Fruit fly (Drosophila melanogaster): ENCODE measurements around the gene dpr10.

The dpr10 gene

DNA sequence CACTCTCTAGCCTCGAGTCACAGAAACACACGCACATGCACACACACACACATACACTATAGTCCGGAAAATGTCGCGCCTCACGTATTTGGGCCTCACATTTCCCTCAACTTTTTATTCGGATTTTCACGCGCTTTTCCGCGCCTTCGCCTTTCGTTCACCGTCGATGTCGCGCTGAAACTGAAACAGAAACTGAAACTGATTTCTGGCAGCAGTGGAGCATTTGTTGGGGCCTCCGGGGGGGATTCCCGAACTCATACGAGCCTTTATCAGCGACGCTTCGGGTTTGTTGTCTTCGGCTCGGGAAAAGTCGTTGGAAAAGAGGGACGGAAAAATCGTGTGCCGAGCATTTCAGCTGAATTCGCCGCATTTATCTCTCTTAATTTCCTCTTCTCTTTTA, at the start of gene dpr10:
Gene dpr10 (minus strand): TSS at position 185 of the 400 bp plus-strand sequence.
- TF ChIP-seq psq (optimal IDR thresholded peaks at IDR 0.05) (no peak), insv (optimal IDR thresholded peaks at IDR 0.05) (no peak), Myc (optimal IDR thresholded peaks at IDR 0.05) (no peak), ttk (optimal IDR thresholded peaks at IDR 0.05) (no peak), Sin3A (optimal IDR thresholded peaks at IDR 0.05) (no peak), h (optimal IDR thresholded peaks at IDR 0.05) (no peak)

DNA sequence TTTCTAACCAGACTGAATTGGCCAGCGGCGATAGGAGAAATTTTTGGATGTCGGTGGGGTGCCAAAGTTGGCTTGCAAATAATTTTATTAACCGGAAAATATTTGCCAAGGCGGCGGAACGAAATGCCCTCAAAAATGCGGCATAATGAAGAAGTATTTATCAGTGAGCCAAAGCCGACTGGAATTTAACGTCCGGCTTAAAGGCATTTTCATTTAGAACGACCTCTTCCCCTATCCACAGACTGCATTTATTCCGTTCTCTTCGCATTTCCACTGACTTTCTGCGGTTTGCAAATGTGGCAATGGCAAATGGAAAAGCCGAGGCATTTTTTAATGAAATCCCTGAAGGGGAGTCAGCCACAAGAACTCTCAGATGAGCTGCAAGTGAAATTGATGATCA, 47.1 kb upstream of the dpr10 start:
- TF ChIP-seq ttk (optimal IDR thresholded peaks at IDR 0.05), result no peak
- TF ChIP-seq Myc (optimal IDR thresholded peaks at IDR 0.05), result no peak
- TF ChIP-seq psq (optimal IDR thresholded peaks at IDR 0.05), result no peak
- no peak for TF ChIP-seq insv (optimal IDR thresholded peaks at IDR 0.05)
- TF ChIP-seq h (optimal IDR thresholded peaks at IDR 0.05), result no peak
- TF ChIP-seq Sin3A (optimal IDR thresholded peaks at IDR 0.05), result no peak

DNA sequence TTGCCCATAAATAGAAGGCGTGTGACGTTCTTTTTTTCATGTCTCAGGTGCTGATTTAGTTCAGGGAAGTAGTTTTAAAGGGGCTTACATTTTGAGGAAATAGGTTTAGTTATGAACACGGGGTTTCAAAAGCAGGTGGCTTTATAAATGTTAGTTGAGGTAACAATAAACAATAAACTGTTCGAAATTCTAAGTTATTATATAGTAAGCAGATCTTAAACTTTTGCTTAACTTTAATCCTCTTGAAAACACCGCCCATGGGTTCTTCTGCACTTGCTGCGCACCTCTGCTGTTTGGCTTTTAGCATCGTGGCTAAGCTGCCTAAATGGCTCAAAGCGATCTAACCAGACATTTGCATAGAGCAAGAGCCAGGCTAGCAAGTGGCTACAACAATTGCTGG, 44.6 kb upstream of the dpr10 start:
- no peak for TF ChIP-seq Sin3A (optimal IDR thresholded peaks at IDR 0.05)
- no peak for TF ChIP-seq insv (optimal IDR thresholded peaks at IDR 0.05)
- TF ChIP-seq h (optimal IDR thresholded peaks at IDR 0.05), result no peak

DNA sequence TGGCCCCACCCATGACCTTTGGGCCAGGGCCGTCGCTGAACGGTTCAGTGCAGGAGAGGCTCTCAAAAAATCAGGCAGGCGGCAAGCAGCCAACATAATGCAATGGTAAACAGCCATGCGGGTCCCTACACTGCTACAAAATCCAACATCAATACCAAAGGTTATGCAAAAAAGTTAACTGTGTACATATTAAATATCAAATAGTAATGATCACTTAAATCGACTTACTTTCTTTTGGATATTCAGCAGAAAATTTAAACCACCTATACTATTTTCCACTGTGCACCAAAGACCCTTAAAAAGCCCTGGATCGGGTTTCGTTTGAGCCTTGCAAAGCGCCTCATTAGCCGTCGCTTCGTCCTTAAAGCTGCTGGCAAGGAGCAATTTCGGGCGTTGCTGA, 41.2 kb upstream of the dpr10 start:
- no peak for TF ChIP-seq ttk (optimal IDR thresholded peaks at IDR 0.05)
- no peak for TF ChIP-seq h (optimal IDR thresholded peaks at IDR 0.05)
- TF ChIP-seq psq (optimal IDR thresholded peaks at IDR 0.05), result no peak
- no peak for TF ChIP-seq Myc (optimal IDR thresholded peaks at IDR 0.05)
- no peak for TF ChIP-seq insv (optimal IDR thresholded peaks at IDR 0.05)
- no peak for TF ChIP-seq Sin3A (optimal IDR thresholded peaks at IDR 0.05)

- TF ChIP-seq ttk (optimal IDR thresholded peaks at IDR 0.05) (no peak), Myc (optimal IDR thresholded peaks at IDR 0.05) (no peak), h (optimal IDR thresholded peaks at IDR 0.05) (no peak), psq (optimal IDR thresholded peaks at IDR 0.05) (no peak)
These were observed 40.1 kb upstream of the dpr10 start for dm6 chr3L:10226055-10226454.

DNA sequence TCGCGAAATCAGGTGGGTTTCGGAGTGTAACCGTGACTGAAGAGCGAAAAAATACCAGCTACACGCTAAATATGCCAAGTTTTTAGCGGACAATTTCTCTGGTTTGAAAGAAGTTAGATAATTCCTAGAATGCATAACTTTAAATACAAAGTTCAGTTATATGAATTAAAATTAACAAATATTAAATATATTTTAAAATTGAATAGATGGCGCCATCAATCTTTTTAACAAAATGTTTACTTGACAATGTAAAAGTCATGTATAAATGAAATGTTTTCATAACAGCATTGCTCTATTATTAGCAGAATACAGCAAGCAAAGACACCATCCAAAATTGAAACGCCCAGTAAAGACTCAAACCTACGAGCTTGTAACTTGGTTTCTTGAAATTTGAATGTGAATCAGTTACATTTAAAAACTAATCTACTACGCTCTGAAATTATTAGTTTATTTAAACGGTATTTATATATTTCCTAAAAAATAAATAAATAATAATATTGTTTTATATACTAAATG, 39.4 kb upstream of the dpr10 start, which contains the start of gene scramb1:
Gene scramb1 (minus strand): TSS at position 27 of the 516 bp plus-strand sequence.
- TF ChIP-seq Myc (optimal IDR thresholded peaks at IDR 0.05) (no peak), Sin3A (optimal IDR thresholded peaks at IDR 0.05) (no peak), insv (optimal IDR thresholded peaks at IDR 0.05) (no peak), ttk (optimal IDR thresholded peaks at IDR 0.05) (no peak), psq (optimal IDR thresholded peaks at IDR 0.05) (no peak), h (optimal IDR thresholded peaks at IDR 0.05) (no peak)

dm6 chr3L:10224470-10225213, 38.7 kb upstream of the dpr10 start:
- TF ChIP-seq Myc (optimal IDR thresholded peaks at IDR 0.05) (no peak), insv (optimal IDR thresholded peaks at IDR 0.05) (no peak)

dm6 chr3L:10223397-10223796, 37.5 kb upstream of the dpr10 start:
- TF ChIP-seq ttk (optimal IDR thresholded peaks at IDR 0.05), result no peak
- no peak for TF ChIP-seq h (optimal IDR thresholded peaks at IDR 0.05)

- TF ChIP-seq h (optimal IDR thresholded peaks at IDR 0.05) (no peak), Myc (optimal IDR thresholded peaks at IDR 0.05) (no peak), ttk (optimal IDR thresholded peaks at IDR 0.05) (no peak), insv (optimal IDR thresholded peaks at IDR 0.05) (no peak), Sin3A (optimal IDR thresholded peaks at IDR 0.05) (no peak), psq (optimal IDR thresholded peaks at IDR 0.05) (no peak)
These were observed 34.2 kb upstream of the dpr10 start, which contains the start of gene CG32055 for dm6 chr3L:10220064-10220463. Gene CG32055 (minus strand): TSS chr3L:10220164.

dm6 chr3L:10215365-10215764, 29.5 kb upstream of the dpr10 start, which contains the start of gene CG8065:
Gene CG8065 (plus strand): TSS chr3L:10215665.
- TF ChIP-seq ttk (optimal IDR thresholded peaks at IDR 0.05), result no peak
- no peak for TF ChIP-seq h (optimal IDR thresholded peaks at IDR 0.05)
- TF ChIP-seq insv (optimal IDR thresholded peaks at IDR 0.05), result no peak
- no peak for TF ChIP-seq Sin3A (optimal IDR thresholded peaks at IDR 0.05)
- TF ChIP-seq Myc (optimal IDR thresholded peaks at IDR 0.05), result no peak
- no peak for TF ChIP-seq psq (optimal IDR thresholded peaks at IDR 0.05)

DNA sequence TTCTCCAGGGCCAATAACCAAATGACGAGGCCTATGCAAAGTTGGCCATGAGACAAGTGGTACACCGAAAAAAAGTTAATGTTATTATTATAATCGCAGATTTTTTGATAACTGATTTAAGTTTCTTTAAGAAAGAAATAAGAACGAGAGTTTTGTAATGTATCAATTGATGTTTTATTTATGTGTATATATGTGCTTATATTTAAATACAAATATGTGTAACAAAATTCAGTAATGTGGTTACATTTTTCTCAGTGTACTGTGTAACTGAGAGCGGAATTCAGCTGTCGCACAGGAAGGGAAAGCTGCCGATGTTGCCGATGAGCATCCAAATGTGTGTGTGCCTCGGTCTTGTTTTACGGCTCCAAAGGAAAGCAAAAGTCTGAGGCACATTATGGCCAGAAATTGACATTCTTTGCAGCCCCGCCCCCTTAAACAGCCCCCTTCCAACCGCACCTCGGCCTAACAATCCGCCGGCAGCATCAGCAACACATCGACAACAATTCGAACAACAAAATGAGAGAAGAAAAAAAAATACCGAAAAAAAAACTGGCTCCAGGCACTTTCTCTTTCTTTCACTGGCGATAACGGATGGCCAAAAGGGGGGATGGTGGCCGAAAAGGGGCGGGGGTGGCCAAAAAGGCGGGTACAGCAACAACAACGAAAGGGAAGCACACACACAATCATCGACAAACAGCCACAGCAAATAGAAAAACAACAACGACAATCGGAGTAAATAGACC, 20.5 kb upstream of the dpr10 start:
- TF ChIP-seq insv (optimal IDR thresholded peaks at IDR 0.05) (no peak), Sin3A (optimal IDR thresholded peaks at IDR 0.05) (no peak), psq (optimal IDR thresholded peaks at IDR 0.05) (no peak), Myc (optimal IDR thresholded peaks at IDR 0.05) (no peak), h (optimal IDR thresholded peaks at IDR 0.05) (no peak), ttk (optimal IDR thresholded peaks at IDR 0.05) (no peak)

DNA sequence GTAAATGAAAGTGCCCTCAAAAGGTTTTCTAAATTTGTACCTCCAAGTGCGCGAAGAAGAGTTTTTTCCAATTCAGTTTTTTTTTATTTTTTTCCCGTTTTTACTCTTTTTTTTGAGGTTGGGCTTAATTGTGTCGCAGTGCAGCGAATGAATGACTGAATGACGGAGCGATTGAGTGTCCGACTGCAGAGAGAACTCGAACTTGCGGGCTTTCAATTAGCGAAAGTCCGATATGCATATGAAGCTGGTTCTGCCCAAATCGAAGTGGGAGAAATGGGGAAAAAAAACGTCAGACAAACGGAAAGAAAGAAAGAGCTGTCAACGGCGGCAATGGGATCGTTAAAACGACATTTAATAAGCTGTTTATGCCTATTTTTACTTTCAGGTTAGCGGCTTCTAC, 19.9 kb upstream of the dpr10 start:
- TF ChIP-seq h (optimal IDR thresholded peaks at IDR 0.05), result no peak
- TF ChIP-seq Sin3A (optimal IDR thresholded peaks at IDR 0.05), result no peak
- no peak for TF ChIP-seq Myc (optimal IDR thresholded peaks at IDR 0.05)
- no peak for TF ChIP-seq psq (optimal IDR thresholded peaks at IDR 0.05)
- TF ChIP-seq ttk (optimal IDR thresholded peaks at IDR 0.05), result no peak
- no peak for TF ChIP-seq insv (optimal IDR thresholded peaks at IDR 0.05)
